Worm (Caenorhabditis elegans) whole organism, midembryonic: ENCODE data around the gene F07C4.10.

Experiments
- T22C8.4 ChIP-seq: fragments of 200-800 bp; sonication (Bioruptor generic); IDR thresholded peaks from 2 replicates; pipeline ENCODE4 v1.3.6; 2022; ENCODE audit warnings: missing genetic modification characterization, missing compliant biosample characterization
- cog-1 ChIP-seq: sonication (generic microtip); optimal IDR thresholded peaks from 2 replicates; lab custom pipeline; 2016; ENCODE audit warnings: missing genetic modification characterization, missing compliant biosample characterization
- flt-1 ChIP-seq: fragments of 200-800 bp; sonication (Bioruptor generic); IDR thresholded peaks from 2 replicates; pipeline ENCODE4 v1.3.6; 2022; ENCODE audit warnings: missing genetic modification characterization, missing compliant biosample characterization
- klf-2 ChIP-seq: fragments of 200-800 bp; sonication (Bioruptor generic); conservative IDR thresholded peaks from 2 replicates; pipeline ENCODE4 v1.3.6; 2022; ENCODE audit warnings: missing genetic modification reagents, missing genetic modification characterization, missing compliant biosample characterization
- med-1 ChIP-seq: sonication (generic microtip); optimal IDR thresholded peaks from 2 replicates; lab custom pipeline; 2017; ENCODE audit warnings: missing genetic modification characterization, mild to moderate bottlenecking, missing compliant biosample characterization, antibody characterized with exemption, missing genetic modification reagents; ENCODE audit not compliant: insufficient read depth
- ref-1 ChIP-seq: fragments of 200-800 bp; sonication (Bioruptor generic); conservative IDR thresholded peaks from 2 replicates; pipeline ENCODE4 v1.3.6; 2022; ENCODE audit warnings: missing genetic modification reagents, missing genetic modification characterization, missing compliant biosample characterization
- tab-1 ChIP-seq: fragments of 200-800 bp; sonication (Bioruptor generic); IDR thresholded peaks from 2 replicates; pipeline ENCODE4 v1.3.6; 2022; ENCODE audit warnings: missing genetic modification characterization, missing compliant biosample characterization
- ztf-23 ChIP-seq: fragments of 200-800 bp; sonication (Bioruptor generic); IDR thresholded peaks from 2 replicates; pipeline ENCODE4 v1.3.6; 2022; ENCODE audit warnings: missing genetic modification reagents, missing genetic modification characterization, missing compliant biosample characterization
- ztf-29 ChIP-seq: fragments of 200-800 bp; sonication (Bioruptor generic); IDR thresholded peaks from 2 replicates; pipeline ENCODE4 v1.3.6; 2022; ENCODE audit warnings: missing genetic modification reagents, missing genetic modification characterization, missing compliant biosample characterization

F07C4.10 gene

ce11 chrV:7634657-7635056 lies 5.0 kb downstream of the F07C4.10 start, which contains the start of gene srd-31:
TSS of gene srd-31 (minus strand) at chrV:7634757.
- no peak for TF ChIP-seq tab-1 (GFP tag; lab: Robert Waterston, UW)
- no peak for TF ChIP-seq ztf-23 (GFP tag; lab: Robert Waterston, UW)

- TF ChIP-seq ztf-29 (GFP tag; lab: Robert Waterston, UW) (no peak), flt-1 (GFP tag; lab: Robert Waterston, UW) (no peak), ztf-23 (GFP tag; lab: Robert Waterston, UW) (no peak), T22C8.4 (GFP tag; lab: Robert Waterston, UW) (no peak)
Observed at ce11 chrV:7631732-7632131, 8.0 kb downstream of the F07C4.10 start, which contains the start of gene srd-25. TSS of gene srd-25 (plus strand) at chrV:7632032.

- no peak for TF ChIP-seq klf-2 (GFP tag; lab: Robert Waterston, UW)
- TF ChIP-seq ztf-29 (GFP tag; lab: Robert Waterston, UW) = no peak
- no peak for TF ChIP-seq cog-1 (tag; lab: Kevin White, UChicago)
- no peak for TF ChIP-seq T22C8.4 (GFP tag; lab: Robert Waterston, UW)
- TF ChIP-seq ref-1 = no peak
- TF ChIP-seq med-1 (GFP tag; lab: Kevin White, UChicago) = no peak
- no peak for TF ChIP-seq tab-1 (GFP tag; lab: Robert Waterston, UW)
- TF ChIP-seq ztf-23 (GFP tag; lab: Robert Waterston, UW) = no peak
- TF ChIP-seq flt-1 (GFP tag; lab: Robert Waterston, UW) = no peak
Observed at ce11 chrV:7629504-7629903, 10.2 kb downstream of the F07C4.10 start, which contains the start of gene srd-30. TSS of gene srd-30 (plus strand) at chrV:7629804.

- TF ChIP-seq med-1 (GFP tag; lab: Kevin White, UChicago) (no peak), T22C8.4 (GFP tag; lab: Robert Waterston, UW) (no peak), klf-2 (GFP tag; lab: Robert Waterston, UW) (no peak), ztf-29 (GFP tag; lab: Robert Waterston, UW) (no peak), flt-1 (GFP tag; lab: Robert Waterston, UW) (no peak), tab-1 (GFP tag; lab: Robert Waterston, UW) (no peak), ztf-23 (GFP tag; lab: Robert Waterston, UW) (no peak), ref-1 (no peak), cog-1 (tag; lab: Kevin White, UChicago) (no peak)
Observed at ce11 chrV:7626550-7626949, 13.1 kb downstream of the F07C4.10 start, which contains the start of gene F07C4.6. TSS of gene F07C4.6 (plus strand) at chrV:7626850.

- no peak for TF ChIP-seq ref-1
- TF ChIP-seq cog-1 (tag; lab: Kevin White, UChicago) = no peak
- TF ChIP-seq T22C8.4 (GFP tag; lab: Robert Waterston, UW) = no peak
- no peak for TF ChIP-seq ztf-23 (GFP tag; lab: Robert Waterston, UW)
- TF ChIP-seq med-1 (GFP tag; lab: Kevin White, UChicago) = no peak
- TF ChIP-seq ztf-29 (GFP tag; lab: Robert Waterston, UW) = no peak
- TF ChIP-seq flt-1 (GFP tag; lab: Robert Waterston, UW) = no peak
- TF ChIP-seq tab-1 (GFP tag; lab: Robert Waterston, UW) = no peak
- no peak for TF ChIP-seq klf-2 (GFP tag; lab: Robert Waterston, UW)
Observed at ce11 chrV:7624652-7625051, 15.0 kb downstream of the F07C4.10 start, which contains the start of gene grsp-4. TSS of gene grsp-4 (plus strand) at chrV:7624952.

ce11 chrV:7624152-7624551 lies 15.5 kb downstream of the F07C4.10 start, which contains the start of gene C50E3.13:
TSS of gene C50E3.13 (minus strand) at chrV:7624252.
- no peak for TF ChIP-seq ztf-23 (GFP tag; lab: Robert Waterston, UW)
- no peak for TF ChIP-seq flt-1 (GFP tag; lab: Robert Waterston, UW)
- TF ChIP-seq ref-1 = no peak
- no peak for TF ChIP-seq med-1 (GFP tag; lab: Kevin White, UChicago)
- TF ChIP-seq ztf-29 (GFP tag; lab: Robert Waterston, UW) = no peak
- TF ChIP-seq cog-1 (tag; lab: Kevin White, UChicago) = no peak
- no peak for TF ChIP-seq tab-1 (GFP tag; lab: Robert Waterston, UW)
- no peak for TF ChIP-seq T22C8.4 (GFP tag; lab: Robert Waterston, UW)
- no peak for TF ChIP-seq klf-2 (GFP tag; lab: Robert Waterston, UW)

- TF ChIP-seq ref-1 (no peak), klf-2 (GFP tag; lab: Robert Waterston, UW) (no peak), tab-1 (GFP tag; lab: Robert Waterston, UW) (no peak), cog-1 (tag; lab: Kevin White, UChicago) (no peak)
Observed at ce11 chrV:7622011-7622465, 17.6 kb downstream of the F07C4.10 start, which contains the start of gene C50E3.12. TSS of gene C50E3.12 (minus strand) at chrV:7622061.

ce11 chrV:7618114-7618513 lies 21.6 kb downstream of the F07C4.10 start, which contains the start of gene C50E3.15:
TSS of gene C50E3.15 (plus strand) at chrV:7618414.
- TF ChIP-seq cog-1 (tag; lab: Kevin White, UChicago) (no peak), ztf-23 (GFP tag; lab: Robert Waterston, UW) (no peak), ztf-29 (GFP tag; lab: Robert Waterston, UW) (no peak), tab-1 (GFP tag; lab: Robert Waterston, UW) (no peak), klf-2 (GFP tag; lab: Robert Waterston, UW) (no peak), T22C8.4 (GFP tag; lab: Robert Waterston, UW) (no peak), ref-1 (no peak)

- TF ChIP-seq T22C8.4 (GFP tag; lab: Robert Waterston, UW) (no peak), klf-2 (GFP tag; lab: Robert Waterston, UW) (no peak), ztf-23 (GFP tag; lab: Robert Waterston, UW) (no peak), flt-1 (GFP tag; lab: Robert Waterston, UW) (no peak), ref-1 (no peak), tab-1 (GFP tag; lab: Robert Waterston, UW) (no peak), ztf-29 (GFP tag; lab: Robert Waterston, UW) (no peak), cog-1 (tag; lab: Kevin White, UChicago) (no peak), med-1 (GFP tag; lab: Kevin White, UChicago) (no peak)
Observed at ce11 chrV:7612044-7612443, 27.6 kb downstream of the F07C4.10 start, which contains the start of gene clec-215. TSS of gene clec-215 (plus strand) at chrV:7612344.
